Worm (Caenorhabditis elegans) whole organism, L1 larva: Measurements from ENCODE around the gene ttr-8.

Experiments used
- C04F5.9 ChIP-seq: sonication (generic microtip); optimal IDR thresholded peaks from 2 replicates; lab custom pipeline; 2016; ENCODE audit warnings: missing genetic modification characterization, missing compliant biosample characterization
- C16A3.4 ChIP-seq: fragments of 150-350 bp; optimal IDR thresholded peaks from 2 replicates; lab custom pipeline; 2014; ENCODE audit warnings: missing biosample characterization, missing genetic modification characterization
- Y116A8C.19 ChIP-seq: sonication (generic microtip); optimal IDR thresholded peaks from 2 replicates; lab custom pipeline; 2016; ENCODE audit warnings: missing compliant biosample characterization, missing genetic modification characterization, borderline replicate concordance
- alr-1 ChIP-seq: fragments of 200-800 bp; sonication (Bioruptor generic); optimal IDR thresholded peaks from 2 replicates; lab custom pipeline; 2018; ENCODE audit warnings: borderline replicate concordance, mild to moderate bottlenecking, missing genetic modification characterization, missing compliant biosample characterization
- aly-2 ChIP-seq: fragments of 150-350 bp; optimal IDR thresholded peaks from 2 replicates; lab custom pipeline; 2014; ENCODE audit warnings: missing biosample characterization, missing genetic modification characterization
- blmp-1 ChIP-seq: fragments of 150-350 bp; optimal IDR thresholded peaks from 2 replicates; lab custom pipeline; 2014; ENCODE audit warnings: missing biosample characterization, missing genetic modification characterization
- ceh-63 ChIP-seq: fragments of 200-800 bp; sonication (Bioruptor generic); optimal IDR thresholded peaks from 2 replicates; lab custom pipeline; 2018; ENCODE audit warnings: mild to moderate bottlenecking, missing genetic modification characterization, missing compliant biosample characterization
- ceh-8 ChIP-seq: fragments of 200-800 bp; sonication (Bioruptor generic); optimal IDR thresholded peaks from 2 replicates; lab custom pipeline; 2018; ENCODE audit warnings: mild to moderate bottlenecking, missing genetic modification characterization, moderate library complexity, missing compliant biosample characterization
- ceh-82 ChIP-seq, 3 experiments: fragments of 150-350 bp in 1 of 3; sonication (generic microtip) in 2 of 3; optimal IDR thresholded peaks; 2 replicates each; lab custom pipeline; 2014 to 2017; ENCODE audit warnings: missing biosample characterization in 3 of 3, missing genetic modification characterization in 3 of 3
- ces-1 ChIP-seq: fragments of 150-350 bp; optimal IDR thresholded peaks from 2 replicates; lab custom pipeline; 2014; ENCODE audit warnings: missing biosample characterization, missing genetic modification reagents, missing genetic modification characterization
- dpl-1 ChIP-seq, 3 experiments: fragments of 150-350 bp in 2 of 3; sonication (generic microtip) in 1 of 3; optimal IDR thresholded peaks; 2 replicates each; lab custom pipeline; 2014 to 2017; ENCODE audit warnings: missing biosample characterization in 3 of 3, missing genetic modification characterization in 3 of 3, missing genetic modification reagents in 3 of 3
- dsc-1 ChIP-seq: sonication (generic microtip); optimal IDR thresholded peaks from 2 replicates; lab custom pipeline; 2016; ENCODE audit warnings: mild to moderate bottlenecking, missing genetic modification characterization, missing compliant biosample characterization
- efl-1 ChIP-seq, 4 experiments: fragments of 150-350 bp; optimal IDR thresholded peaks in 3 of 4; peaks in 1 of 4; 1 replicate in 1 of 4; 2 replicates in 3 of 4; lab custom pipeline; 2014; ENCODE audit warnings: missing biosample characterization in 2 of 4, missing genetic modification characterization in 2 of 4, missing genetic modification reagents in 2 of 4
- efl-3 ChIP-seq: fragments of 200-800 bp; sonication (Bioruptor generic); optimal IDR thresholded peaks from 2 replicates; lab custom pipeline; 2018; ENCODE audit warnings: mild to moderate bottlenecking, missing genetic modification characterization, missing compliant biosample characterization
- egl-13 ChIP-seq: sonication (generic microtip); optimal IDR thresholded peaks from 2 replicates; lab custom pipeline; 2016; ENCODE audit warnings: missing genotype, missing genetic modification reagents, missing genetic modification characterization, missing compliant biosample characterization
- egl-27 ChIP-seq, 2 experiments: fragments of 150-350 bp in 1 of 2; sonication (generic microtip); optimal IDR thresholded peaks; 3 replicates each; lab custom pipeline; 2017 to 2018; ENCODE audit warnings: missing biosample characterization in 2 of 2, missing genetic modification characterization in 2 of 2, missing genetic modification reagents in 2 of 2
- elt-2 ChIP-seq: sonication (generic microtip); optimal IDR thresholded peaks from 2 replicates; lab custom pipeline; 2016; ENCODE audit warnings: missing genetic modification characterization, mild to moderate bottlenecking, inconsistent platforms, missing compliant biosample characterization, missing genetic modification reagents
- ets-5 ChIP-seq: fragments of 200-800 bp; sonication (Bioruptor generic); IDR thresholded peaks from 2 replicates; pipeline ENCODE4 v1.3.6; 2022; ENCODE audit warnings: missing genetic modification characterization, missing compliant biosample characterization
- fkh-10 ChIP-seq: sonication (generic microtip); optimal IDR thresholded peaks from 2 replicates; lab custom pipeline; 2017; ENCODE audit warnings: missing biosample characterization, missing genetic modification reagents, missing genetic modification characterization
- fkh-4 ChIP-seq: sonication (generic microtip); optimal IDR thresholded peaks from 2 replicates; lab custom pipeline; 2016; ENCODE audit warnings: missing compliant biosample characterization, missing genetic modification characterization, borderline replicate concordance
- fkh-8 ChIP-seq: sonication (generic microtip); optimal IDR thresholded peaks from 2 replicates; lab custom pipeline; 2016; ENCODE audit warnings: mild to moderate bottlenecking, missing genetic modification characterization, missing compliant biosample characterization
- fos-1 ChIP-seq: fragments of 150-350 bp; optimal IDR thresholded peaks from 2 replicates; lab custom pipeline; 2014; ENCODE audit warnings: missing biosample characterization, missing genetic modification characterization
- grh-1 ChIP-seq: fragments of 200-800 bp; sonication (Bioruptor generic); IDR thresholded peaks from 2 replicates; pipeline ENCODE4 v1.3.6; 2022; ENCODE audit warnings: missing genetic modification reagents, missing genetic modification characterization, missing compliant biosample characterization
- hlh-17 ChIP-seq: fragments of 200-800 bp; sonication (Bioruptor generic); optimal IDR thresholded peaks from 2 replicates; lab custom pipeline; 2018; ENCODE audit warnings: missing genetic modification characterization, mild to moderate bottlenecking, missing compliant biosample characterization, moderate library complexity, borderline replicate concordance
- hlh-4 ChIP-seq: sonication (generic microtip); optimal IDR thresholded peaks from 2 replicates; lab custom pipeline; 2016; ENCODE audit warnings: mild to moderate bottlenecking, missing genetic modification characterization, missing compliant biosample characterization
- hpl-2 ChIP-seq: fragments of 150-350 bp; optimal IDR thresholded peaks from 2 replicates; lab custom pipeline; 2014; ENCODE audit warnings: missing biosample characterization, missing genetic modification reagents, missing genetic modification characterization
- isw-1 ChIP-seq: fragments of 200-800 bp; sonication (Bioruptor generic); IDR thresholded peaks from 2 replicates; pipeline ENCODE4 v1.3.6; 2022; ENCODE audit warnings: missing genetic modification characterization, missing compliant biosample characterization
- jun-1 ChIP-seq: fragments of 150-350 bp; optimal IDR thresholded peaks from 2 replicates; lab custom pipeline; 2014; ENCODE audit warnings: missing biosample characterization, missing genetic modification reagents, missing genetic modification characterization
- lin-13 ChIP-seq: fragments of 150-350 bp; optimal IDR thresholded peaks from 2 replicates; lab custom pipeline; 2014; ENCODE audit warnings: missing biosample characterization, missing genetic modification reagents, missing genetic modification characterization
- lin-35 ChIP-seq, 2 experiments: fragments of 150-350 bp; optimal IDR thresholded peaks; 2 replicates each; lab custom pipeline; 2014; ENCODE audit warnings: missing biosample characterization in 2 of 2, missing genetic modification characterization in 2 of 2, missing genetic modification reagents in 2 of 2
- lin-39 ChIP-seq: fragments of 150-350 bp; optimal IDR thresholded peaks from 2 replicates; lab custom pipeline; 2014; ENCODE audit warnings: missing biosample characterization, missing genetic modification reagents, missing genetic modification characterization
- lir-3 ChIP-seq: sonication (generic microtip); optimal IDR thresholded peaks from 2 replicates; lab custom pipeline; 2016; ENCODE audit warnings: mild to moderate bottlenecking, missing genetic modification characterization, moderate library complexity, missing compliant biosample characterization; ENCODE audit not compliant: poor library complexity
- lsy-2 ChIP-seq, 2 experiments: fragments of 150-350 bp; optimal IDR thresholded peaks; 2 replicates each; lab custom pipeline; 2014; ENCODE audit warnings: missing biosample characterization in 2 of 2, missing genetic modification characterization in 2 of 2
- mdl-1 ChIP-seq, 2 experiments: fragments of 150-350 bp; optimal IDR thresholded peaks; 2 replicates each; lab custom pipeline; 2014 to 2017; ENCODE audit warnings: missing biosample characterization in 2 of 2, missing genetic modification characterization in 2 of 2, inconsistent platforms in 1 of 2
- nhr-11 ChIP-seq: fragments of 150-350 bp; optimal IDR thresholded peaks from 2 replicates; lab custom pipeline; 2014; ENCODE audit warnings: missing biosample characterization, missing genetic modification characterization
- nhr-20 ChIP-seq: sonication (generic microtip); optimal IDR thresholded peaks from 2 replicates; lab custom pipeline; 2016; ENCODE audit warnings: mild to moderate bottlenecking, missing genetic modification characterization, missing compliant biosample characterization
- nhr-47 ChIP-seq: sonication (generic microtip); optimal IDR thresholded peaks from 2 replicates; lab custom pipeline; 2016; ENCODE audit warnings: mild to moderate bottlenecking, missing genetic modification characterization, moderate library complexity, missing compliant biosample characterization
- nhr-71 ChIP-seq: sonication (generic microtip); optimal IDR thresholded peaks from 2 replicates; lab custom pipeline; 2016; ENCODE audit warnings: mild to moderate bottlenecking, missing genetic modification characterization, moderate library complexity, missing compliant biosample characterization
- nhr-76 ChIP-seq: sonication (generic microtip); optimal IDR thresholded peaks from 2 replicates; lab custom pipeline; 2017; ENCODE audit warnings: missing biosample characterization, missing genetic modification characterization
- pqm-1 ChIP-seq: sonication (generic microtip); optimal IDR thresholded peaks from 3 replicates; lab custom pipeline; 2017; ENCODE audit warnings: missing biosample characterization, missing genetic modification characterization
- snpc-4 ChIP-seq: fragments of 150-350 bp; optimal IDR thresholded peaks from 2 replicates; lab custom pipeline; 2014; ENCODE audit warnings: missing biosample characterization, missing genetic modification characterization
- snu-23 ChIP-seq: sonication (generic microtip); optimal IDR thresholded peaks from 2 replicates; lab custom pipeline; 2016; ENCODE audit warnings: missing genetic modification characterization, missing compliant biosample characterization
- sup-37 ChIP-seq: fragments of 200-800 bp; sonication (Bioruptor generic); optimal IDR thresholded peaks from 2 replicates; lab custom pipeline; 2018; ENCODE audit warnings: mild to moderate bottlenecking, missing genetic modification characterization, missing compliant biosample characterization
- swsn-7 ChIP-seq: sonication (generic microtip); optimal IDR thresholded peaks from 2 replicates; lab custom pipeline; 2016; ENCODE audit warnings: missing genetic modification characterization, missing compliant biosample characterization
- tbx-2 ChIP-seq: sonication (generic microtip); optimal IDR thresholded peaks from 2 replicates; lab custom pipeline; 2016; ENCODE audit warnings: missing genetic modification characterization, missing compliant biosample characterization
- tlp-1 ChIP-seq: fragments of 150-350 bp; optimal IDR thresholded peaks from 2 replicates; lab custom pipeline; 2014; ENCODE audit warnings: missing biosample characterization, missing genetic modification characterization
- unc-62 ChIP-seq: fragments of 150-350 bp; optimal IDR thresholded peaks from 2 replicates; lab custom pipeline; 2014; ENCODE audit warnings: missing biosample characterization, missing genetic modification reagents, missing genetic modification characterization
- xbp-1 ChIP-seq: sonication (generic microtip); optimal IDR thresholded peaks from 2 replicates; lab custom pipeline; 2016; ENCODE audit warnings: missing genetic modification characterization, missing compliant biosample characterization
- zip-4 ChIP-seq: fragments of 200-800 bp; sonication (Bioruptor generic); optimal IDR thresholded peaks from 2 replicates; lab custom pipeline; 2018; ENCODE audit warnings: mild to moderate bottlenecking, missing genetic modification characterization, moderate library complexity, missing compliant biosample characterization

ttr-8 gene

DNA sequence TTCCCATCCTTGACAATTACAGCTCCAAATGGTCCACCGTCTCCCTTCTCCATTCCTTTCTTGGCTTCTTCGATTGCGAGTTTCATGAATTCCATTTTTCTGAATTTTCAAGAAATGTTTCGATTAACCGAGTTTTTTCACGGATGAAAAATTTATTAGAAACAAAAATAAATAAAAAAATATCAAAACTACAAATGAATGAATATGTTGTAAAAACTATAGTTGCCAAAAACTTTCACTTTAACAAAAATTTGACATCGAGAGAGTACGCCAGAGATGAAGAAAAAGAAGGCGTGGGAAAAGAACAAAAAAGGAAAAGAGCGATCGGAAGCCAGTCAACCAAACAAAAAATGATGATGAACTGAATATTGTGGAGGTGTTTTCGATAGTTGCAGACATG lies 17.7 kb upstream of the ttr-8 start, which contains the start of gene R13A5.10:
TSS of gene R13A5.10 (minus strand) at position 101 of the 400 bp plus-strand sequence.
- peak; percentile 90 for TF ChIP-seq blmp-1 (tag; lab: Kevin White, UChicago)
- TF ChIP-seq egl-27 (tag; optimal IDR thresholded peaks at IDR 0.05; lab: Kevin White, UChicago), result no peak
- TF ChIP-seq, all 84 proteins: peak for 1

- TF ChIP-seq lsy-2 (tag; optimal IDR thresholded peaks at IDR 0.05; lab: Kevin White, UChicago) (peak; percentile 5 to 64), fos-1 (tag; lab: Kevin White, UChicago) (peak; percentile 15), lin-13 (no peak), tlp-1 (tag; lab: Kevin White, UChicago) (no peak), hpl-2 (no peak), ceh-63 (GFP tag; lab: Kevin White, UChicago) (no peak), hlh-17 (no peak), isw-1 (peak; percentile 21), snu-23 (peak; percentile 42), jun-1 (tag; lab: Kevin White, UChicago) (no peak), lir-3 (tag; lab: Kevin White, UChicago) (no peak), hlh-4 (tag; lab: Kevin White, UChicago) (no peak), mdl-1 (tag; optimal IDR thresholded peaks at IDR 0.05; lab: Kevin White, UChicago) (no peak), snpc-4 (tag; lab: Kevin White, UChicago) (no peak), nhr-11 (tag; lab: Kevin White, UChicago) (no peak), blmp-1 (tag; lab: Kevin White, UChicago) (no peak), fkh-10 (GFP tag; lab: Kevin White, UChicago) (peak; percentile 59), swsn-7 (tag; lab: Kevin White, UChicago) (peak; percentile 25), ceh-82 (tag; optimal IDR thresholded peaks at IDR 0.05; lab: Kevin White, UChicago) (peak in 2 of 3 experiments; percentile 4 to 67), lin-35 (GFP tag; optimal IDR thresholded peaks at IDR 0.05; lab: Kevin White, UChicago) (peak in 1 of 2 experiments; percentile 35), nhr-71 (tag; lab: Kevin White, UChicago) (peak; percentile 51), aly-2 (no peak), nhr-76 (tag; lab: Kevin White, UChicago) (no peak), sup-37 (GFP tag; lab: Kevin White, UChicago) (no peak), lin-39 (tag; lab: Kevin White, UChicago) (no peak), pqm-1 (tag; lab: Kevin White, UChicago) (no peak), dpl-1 (GFP tag; optimal IDR thresholded peaks at IDR 0.05; lab: Kevin White, UChicago) (peak in 1 of 3 experiments; percentile 25), ceh-8 (no peak), fkh-8 (tag; lab: Kevin White, UChicago) (peak; percentile 56), efl-3 (no peak), tbx-2 (tag; lab: Kevin White, UChicago) (peak; percentile 28), egl-13 (tag; lab: Kevin White, UChicago) (no peak), ces-1 (no peak), C16A3.4 (no peak), nhr-20 (tag; lab: Kevin White, UChicago) (no peak), unc-62 (GFP tag; lab: Kevin White, UChicago) (no peak), efl-1 (optimal IDR thresholded peaks at IDR 0.05; lab: Kevin White, UChicago) (peak; percentile 20 to 25), efl-1 (GFP tag; optimal IDR thresholded peaks at IDR 0.05 in 1 of 2; lab: Kevin White, UChicago) (peak in 1 of 2 experiments; percentile 21), alr-1 (tag; lab: Kevin White, UChicago) (no peak), dsc-1 (no peak), C04F5.9 (tag; lab: Kevin White, UChicago) (no peak), xbp-1 (tag; lab: Kevin White, UChicago) (no peak), grh-1 (GFP tag; lab: Robert Waterston, UW) (no peak), ets-5 (no peak), elt-2 (tag; lab: Kevin White, UChicago) (no peak), fkh-4 (tag; lab: Kevin White, UChicago) (no peak), nhr-47 (peak; percentile 22), zip-4 (no peak), Y116A8C.19 (tag; lab: Kevin White, UChicago) (no peak)
Observed at ce11 chrIII:7580586-7580985, 15.4 kb upstream of the ttr-8 start.
